Fruit fly (Drosophila melanogaster): ENCODE results near the gene CG17350.

CG17350 gene

dm6 chr2L:19377129-19378083, 3.3 kb upstream of the CG17350 start (continued):
- TF ChIP-seq pan (optimal IDR thresholded peaks at IDR 0.05) (no peak), pan (GFP tag; optimal IDR thresholded peaks at IDR 0.05 in 1 of 2, IDR thresholded peaks at IDR 0.05 in 1 of 2) (peak in 1 of 2 experiments; percentile 44), CG30431 (GFP tag; optimal IDR thresholded peaks at IDR 0.05) (peak; percentile 46), row (GFP tag; IDR thresholded peaks at IDR 0.05) (peak; percentile 74), Side (GFP tag; optimal IDR thresholded peaks at IDR 0.05) (peak; percentile 35), Chrac-16 (GFP tag; optimal IDR thresholded peaks at IDR 0.05) (peak; percentile 49), dmrt99B (tag; optimal IDR thresholded peaks at IDR 0.05) (peak; percentile 51), CG8388 (GFP tag; optimal IDR thresholded peaks at IDR 0.05) (peak; percentile 59), Bteb2 (GFP tag; optimal IDR thresholded peaks at IDR 0.05) (peak; percentile 6), CG2875 (GFP tag; optimal IDR thresholded peaks at IDR 0.05) (peak; percentile 49), H2.0 (GFP tag; IDR thresholded peaks at IDR 0.05) (peak; percentile 48), Lhr (GFP tag; optimal IDR thresholded peaks at IDR 0.05) (peak; percentile 8), CG12769 (tag; optimal IDR thresholded peaks at IDR 0.05) (peak; percentile 44), usp (GFP tag; optimal IDR thresholded peaks at IDR 0.05) (no peak), MESR4 (GFP tag; optimal IDR thresholded peaks at IDR 0.05) (no peak), CG10979 (tag; optimal IDR thresholded peaks at IDR 0.05) (peak; percentile 74), Oli (tag; optimal IDR thresholded peaks at IDR 0.05) (peak; percentile 47), Gug (GFP tag; IDR thresholded peaks at IDR 0.05) (peak; percentile 26; the same call in 1 of the 4 replicates), CG18619 (GFP tag; optimal IDR thresholded peaks at IDR 0.05) (peak; percentile 26), Asciz (GFP tag; optimal IDR thresholded peaks at IDR 0.05) (peak; percentile 28), fd96Cb (tag; optimal IDR thresholded peaks at IDR 0.05) (peak; percentile 64), jigr1 (GFP tag; IDR thresholded peaks at IDR 0.05) (no peak), CG32772 (GFP tag; IDR thresholded peaks at IDR 0.05) (no peak), Sox102F (GFP tag; optimal IDR thresholded peaks at IDR 0.05) (peak; percentile 49), CG14667 (GFP tag; IDR thresholded peaks at IDR 0.05) (peak; percentile 33; the same call in 1 of the 2 replicates), onecut (GFP tag; IDR thresholded peaks at IDR 0.05) (peak; percentile 31; the same call in 1 of the 2 replicates), jing (GFP tag; optimal IDR thresholded peaks at IDR 0.05) (no peak), sqz (GFP tag; optimal IDR thresholded peaks at IDR 0.05) (peak; percentile 49), lola (GFP tag; optimal IDR thresholded peaks at IDR 0.05) (peak in 1 of 3 experiments; percentile 68), CG1603 (tag; optimal IDR thresholded peaks at IDR 0.05) (peak; percentile 61), sens (GFP tag) (peak; percentile 90), lilli (GFP tag; optimal IDR thresholded peaks at IDR 0.05) (peak; percentile 17), CG16815 (GFP tag; optimal IDR thresholded peaks at IDR 0.05) (peak; percentile 44), Camta (GFP tag; optimal IDR thresholded peaks at IDR 0.05) (peak; percentile 23), Pdp1 (GFP tag; optimal IDR thresholded peaks at IDR 0.05) (peak; percentile 16 to 27), HmgZ (tag; optimal IDR thresholded peaks at IDR 0.05) (peak; percentile 22), ab (GFP tag; optimal IDR thresholded peaks at IDR 0.05) (no peak), CG8944 (GFP tag; optimal IDR thresholded peaks at IDR 0.05) (no peak), CG9797 (GFP tag; optimal IDR thresholded peaks at IDR 0.05) (no peak), Sox100B (GFP tag; optimal IDR thresholded peaks at IDR 0.05) (peak; percentile 46), CG1529 (GFP tag; optimal IDR thresholded peaks at IDR 0.05) (peak; percentile 13), CG11504 (tag; optimal IDR thresholded peaks at IDR 0.05) (peak; percentile 53), CG8765 (GFP tag; IDR thresholded peaks at IDR 0.05) (peak; percentile 84), twi (tag; optimal IDR thresholded peaks at IDR 0.05) (peak; percentile 27), Med (GFP tag) (peak; percentile 78), CG13775 (GFP tag; optimal IDR thresholded peaks at IDR 0.05) (peak; percentile 21), Taf1 (GFP tag; IDR thresholded peaks at IDR 0.05) (no peak), btn (GFP tag; optimal IDR thresholded peaks at IDR 0.05) (peak; percentile 29)
